Worm (Caenorhabditis elegans): ENCODE results near the gene moa-2.

DNA sequence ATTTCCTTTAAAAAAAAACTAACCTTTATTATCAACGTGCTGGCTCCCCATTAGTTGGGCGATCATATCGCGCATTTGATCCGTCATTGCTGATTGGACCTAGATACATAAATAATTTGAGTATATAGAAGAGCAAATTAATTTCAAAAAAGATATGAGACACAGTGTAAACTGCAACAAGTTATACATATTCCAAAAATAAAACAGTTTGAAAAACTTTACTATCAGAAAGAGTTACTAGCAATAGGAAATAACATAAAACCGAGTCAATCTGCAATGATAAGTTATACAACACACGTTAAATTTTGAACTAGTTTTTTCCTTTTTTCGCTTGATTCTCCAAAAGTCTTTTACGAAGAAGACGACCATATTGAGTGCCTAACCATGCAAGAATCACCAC is 8.6 kb upstream of the moa-2 start, which contains the start of gene luc-7L:
- TF ChIP-seq W03F9.2 (tag; optimal IDR thresholded peaks at IDR 0.05) (no peak), dao-5 (tag; optimal IDR thresholded peaks at IDR 0.05) (no peak)
